Fruit fly (Drosophila melanogaster): ENCODE data around the gene nerfin-1.

The nerfin-1 gene

dm6 chr3L:872389-872972, 36.4 kb upstream of the nerfin-1 start (continued):
- TF ChIP-seq CG12219 (GFP tag; optimal IDR thresholded peaks at IDR 0.05), result no peak
- peak; percentile 79 for TF ChIP-seq sens (GFP tag)
- TF ChIP-seq CG32532 (GFP tag; IDR thresholded peaks at IDR 0.05), result peak; percentile 61
- TF ChIP-seq CG7987 (GFP tag; optimal IDR thresholded peaks at IDR 0.05), result no peak
- TF ChIP-seq crc (GFP tag; optimal IDR thresholded peaks at IDR 0.05), result no peak
- no peak for TF ChIP-seq Hand (GFP tag; optimal IDR thresholded peaks at IDR 0.05)
- peak; percentile 18 for TF ChIP-seq CG15269 (tag; optimal IDR thresholded peaks at IDR 0.05)
- TF ChIP-seq Nf-YB (GFP tag; optimal IDR thresholded peaks at IDR 0.05), result no peak
- peak; percentile 77; the same call in 2 of the 3 replicates for TF ChIP-seq Doc3 (GFP tag; IDR thresholded peaks at IDR 0.05; ENCODE audit: partially characterized antibody)
- no peak for TF ChIP-seq B-H1 (GFP tag; IDR thresholded peaks at IDR 0.05)
- no peak for TF ChIP-seq CG4707 (GFP tag; optimal IDR thresholded peaks at IDR 0.05)
- peak; percentile 20 for TF ChIP-seq Camta (GFP tag; optimal IDR thresholded peaks at IDR 0.05)
- no peak for TF ChIP-seq pfk (GFP tag; optimal IDR thresholded peaks at IDR 0.05)
- TF ChIP-seq CG7372 (GFP tag; IDR thresholded peaks at IDR 0.05), result no peak
- peak; percentile 74 for TF ChIP-seq hbn (GFP tag; IDR thresholded peaks at IDR 0.05; ENCODE audit: partially characterized antibody)
- no peak for TF ChIP-seq ac (GFP tag; optimal IDR thresholded peaks at IDR 0.05)
- no peak for TF ChIP-seq bigmax (GFP tag; optimal IDR thresholded peaks at IDR 0.05)
- TF ChIP-seq CG5180 (GFP tag; optimal IDR thresholded peaks at IDR 0.05), result no peak
- peak; percentile 15 for TF ChIP-seq twi (tag; optimal IDR thresholded peaks at IDR 0.05)
- peak; percentile 30 for TF ChIP-seq stwl (tag; optimal IDR thresholded peaks at IDR 0.05)
- TF ChIP-seq CG3726 (GFP tag; IDR thresholded peaks at IDR 0.05), result no peak
- TF ChIP-seq CG16815 (GFP tag; optimal IDR thresholded peaks at IDR 0.05), result no peak
- TF ChIP-seq CG12299 (tag; optimal IDR thresholded peaks at IDR 0.05), result no peak
- TF ChIP-seq CG14860 (GFP tag; IDR thresholded peaks at IDR 0.05; ENCODE audit: partially characterized antibody), result peak; percentile 80; the same call in 2 of the 3 replicates
- TF ChIP-seq wek (GFP tag; optimal IDR thresholded peaks at IDR 0.05), result no peak
- peak; percentile 56; the same call in 1 of the 2 replicates for TF ChIP-seq tna (GFP tag; IDR thresholded peaks at IDR 0.05; ENCODE audit: partially characterized antibody)
- no peak for TF ChIP-seq gce (GFP tag; IDR thresholded peaks at IDR 0.05)
- no peak for TF ChIP-seq CG16779 (GFP tag; IDR thresholded peaks at IDR 0.05)
- TF ChIP-seq CG10321 (GFP tag; IDR thresholded peaks at IDR 0.05), result no peak
- peak; percentile 41; the same call in 1 of the 2 replicates for TF ChIP-seq al (GFP tag; IDR thresholded peaks at IDR 0.05)
- no peak for TF ChIP-seq Kr (GFP tag; optimal IDR thresholded peaks at IDR 0.05)
- TF ChIP-seq CG3163 (GFP tag; optimal IDR thresholded peaks at IDR 0.05), result peak; percentile 24
- TF ChIP-seq hth (optimal IDR thresholded peaks at IDR 0.05), result no peak
- TF ChIP-seq CG2889 (GFP tag; IDR thresholded peaks at IDR 0.05), result no peak
- TF ChIP-seq yki (optimal IDR thresholded peaks at IDR 0.05), result no peak
- no peak for TF ChIP-seq CrebB (tag; optimal IDR thresholded peaks at IDR 0.05)
- TF ChIP-seq fd96Cb (tag; optimal IDR thresholded peaks at IDR 0.05), result no peak
- TF ChIP-seq CG2129 (GFP tag; IDR thresholded peaks at IDR 0.05; ENCODE audit: partially characterized antibody), result peak; percentile 64
- TF ChIP-seq CG33213 (GFP tag; optimal IDR thresholded peaks at IDR 0.05), result peak; percentile 39
- TF ChIP-seq CG30403 (GFP tag; optimal IDR thresholded peaks at IDR 0.05), result peak; percentile 70
- TF ChIP-seq Scr (GFP tag; IDR thresholded peaks at IDR 0.05; ENCODE audit: partially characterized antibody), result peak; percentile 85
- TF ChIP-seq lilli (GFP tag; optimal IDR thresholded peaks at IDR 0.05), result peak; percentile 66
- no peak for TF ChIP-seq TFAM (GFP tag; optimal IDR thresholded peaks at IDR 0.05)
- TF ChIP-seq CG10209 (GFP tag; optimal IDR thresholded peaks at IDR 0.05), result no peak
- TF ChIP-seq NC2α (GFP tag; optimal IDR thresholded peaks at IDR 0.05), result no peak
- TF ChIP-seq CG8478 (optimal IDR thresholded peaks at IDR 0.05), result peak; percentile 85
- TF ChIP-seq CG18476 (GFP tag; optimal IDR thresholded peaks at IDR 0.05), result no peak
- no peak for TF ChIP-seq CG2202 (tag; optimal IDR thresholded peaks at IDR 0.05)
- TF ChIP-seq pzg (GFP tag; optimal IDR thresholded peaks at IDR 0.05), result peak; percentile 30
- TF ChIP-seq CG17829 (tag; optimal IDR thresholded peaks at IDR 0.05), result peak; percentile 45
- TF ChIP-seq ranshi (GFP tag; IDR thresholded peaks at IDR 0.05), result peak; percentile 26; the same call in 1 of the 2 replicates

Data from whole organism, embryonic.